Worm (Caenorhabditis elegans): ENCODE results near the gene asp-16.

Gene asp-16

ce11 chrV:18993535-18993990 lies 48.8 kb downstream of the asp-16 start, which contains the start of gene gtf-2F2:
Gene gtf-2F2, plus strand, starts transcription at chrV:18993940.
- TF ChIP-seq ceh-48 (tag; optimal IDR thresholded peaks at IDR 0.05) (peak; percentile 74), K09A11.1 (tag; optimal IDR thresholded peaks at IDR 0.05; ENCODE audit: insufficient read depth) (no peak)

- TF ChIP-seq pros-1 (tag; optimal IDR thresholded peaks at IDR 0.05) (no peak), elt-2 (tag; optimal IDR thresholded peaks at IDR 0.05) (no peak)
Measured at ce11 chrV:18993017-18993416, 49.4 kb downstream of the asp-16 start.

ce11 chrV:18990958-18991357 lies 51.4 kb downstream of the asp-16 start:
- TF ChIP-seq ceh-19 (GFP tag; optimal IDR thresholded peaks at IDR 0.05) (no peak), rnt-1 (tag; optimal IDR thresholded peaks at IDR 0.05) (no peak), npax-4 (tag; optimal IDR thresholded peaks at IDR 0.05) (no peak), ceh-6 (GFP tag; optimal IDR thresholded peaks at IDR 0.05) (no peak), ets-4 (tag; optimal IDR thresholded peaks at IDR 0.05) (no peak), fkh-10 (GFP tag; optimal IDR thresholded peaks at IDR 0.05) (no peak), fax-1 (tag; optimal IDR thresholded peaks at IDR 0.05) (no peak), ref-2 (tag; optimal IDR thresholded peaks at IDR 0.05) (no peak), hlh-13 (GFP tag; optimal IDR thresholded peaks at IDR 0.05) (no peak), gmeb-2 (tag; optimal IDR thresholded peaks at IDR 0.05) (no peak), unc-3 (GFP tag; conservative IDR thresholded peaks at IDR 0.05) (no peak), unc-3 (tag; optimal IDR thresholded peaks at IDR 0.05) (no peak), ahr-1 (tag; optimal IDR thresholded peaks at IDR 0.05) (no peak), ceh-48 (tag; optimal IDR thresholded peaks at IDR 0.05) (no peak), K09A11.1 (tag; optimal IDR thresholded peaks at IDR 0.05; ENCODE audit: insufficient read depth) (no peak)

- TF ChIP-seq hlh-6 (tag; optimal IDR thresholded peaks at IDR 0.05): no peak
- no peak for TF ChIP-seq ceh-45 (GFP tag; IDR thresholded peaks at IDR 0.05)
- no peak for TF ChIP-seq ceh-2 (tag; optimal IDR thresholded peaks at IDR 0.05)
- TF ChIP-seq sox-4 (tag; optimal IDR thresholded peaks at IDR 0.05): no peak
- no peak for TF ChIP-seq ceh-48 (tag; optimal IDR thresholded peaks at IDR 0.05)
- TF ChIP-seq unc-42 (tag; optimal IDR thresholded peaks at IDR 0.05): peak; percentile 15
- TF ChIP-seq dmd-4 (tag; optimal IDR thresholded peaks at IDR 0.05; ENCODE audit: borderline replicate concordance): no peak
- no peak for TF ChIP-seq ceh-9 (tag; optimal IDR thresholded peaks at IDR 0.05)
- TF ChIP-seq nhr-232 (tag; optimal IDR thresholded peaks at IDR 0.05): no peak
- TF ChIP-seq sox-2 (GFP tag; IDR thresholded peaks at IDR 0.05): no peak
- no peak for TF ChIP-seq ceh-14 (tag; optimal IDR thresholded peaks at IDR 0.05)
- TF ChIP-seq ceh-18 (tag; optimal IDR thresholded peaks at IDR 0.05): no peak
- TF ChIP-seq ceh-24 (tag; optimal IDR thresholded peaks at IDR 0.05): no peak
- TF ChIP-seq K09A11.1 (tag; optimal IDR thresholded peaks at IDR 0.05; ENCODE audit: insufficient read depth): no peak
- TF ChIP-seq C38D4.7 (GFP tag; optimal IDR thresholded peaks at IDR 0.05): no peak
- TF ChIP-seq dve-1 (tag; optimal IDR thresholded peaks at IDR 0.05): no peak
- no peak for TF ChIP-seq T23F11.4 (GFP tag; optimal IDR thresholded peaks at IDR 0.05)
- TF ChIP-seq tbx-7 (tag; optimal IDR thresholded peaks at IDR 0.05): no peak
- no peak for TF ChIP-seq ets-4 (tag; optimal IDR thresholded peaks at IDR 0.05)
- no peak for TF ChIP-seq pat-9 (tag; optimal IDR thresholded peaks at IDR 0.05)
- TF ChIP-seq ceh-6 (GFP tag; optimal IDR thresholded peaks at IDR 0.05): no peak
- no peak for TF ChIP-seq nhr-11 (tag; optimal IDR thresholded peaks at IDR 0.05)
- no peak for TF ChIP-seq odd-2 (tag; optimal IDR thresholded peaks at IDR 0.05)
- no peak for TF ChIP-seq npax-4 (tag; optimal IDR thresholded peaks at IDR 0.05)
- TF ChIP-seq ceh-31 (tag; optimal IDR thresholded peaks at IDR 0.05): peak; percentile 27
- TF ChIP-seq hlh-30 (tag; optimal IDR thresholded peaks at IDR 0.05; ENCODE audit: insufficient read depth): no peak
- TF ChIP-seq ceh-30 (tag; optimal IDR thresholded peaks at IDR 0.05): peak; percentile 81
- peak; percentile 42 for TF ChIP-seq elt-2 (tag; optimal IDR thresholded peaks at IDR 0.05)
- no peak for TF ChIP-seq ahr-1 (tag; optimal IDR thresholded peaks at IDR 0.05)
- TF ChIP-seq unc-86 (tag; optimal IDR thresholded peaks at IDR 0.05): no peak
- TF ChIP-seq pha-4 (tag; optimal IDR thresholded peaks at IDR 0.05): no peak
- peak; percentile 14 for TF ChIP-seq tbx-2 (tag; optimal IDR thresholded peaks at IDR 0.05)
- TF ChIP-seq pros-1 (tag; optimal IDR thresholded peaks at IDR 0.05): no peak
- TF ChIP-seq rnt-1 (tag; optimal IDR thresholded peaks at IDR 0.05): no peak
- TF ChIP-seq fkh-10 (GFP tag; optimal IDR thresholded peaks at IDR 0.05): no peak
- TF ChIP-seq hlh-15 (tag; optimal IDR thresholded peaks at IDR 0.05): no peak
- TF ChIP-seq lin-11 (tag; optimal IDR thresholded peaks at IDR 0.05): no peak
Measured at ce11 chrV:18990238-18990901, 52.0 kb downstream of the asp-16 start, which contains the start of the genes reps-1 and Y39B6A.37. Gene reps-1, minus strand, starts transcription at chrV:18990500. Gene Y39B6A.37, plus strand, starts transcription at chrV:18990851.

Data from whole organism, late embryonic.